Worm (Caenorhabditis elegans): ENCODE data around the gene F49C5.10.

- TF ChIP-seq C34F6.9 (tag; optimal IDR thresholded peaks at IDR 0.05) (no peak), elt-1 (tag; optimal IDR thresholded peaks at IDR 0.05) (no peak), alr-1 (tag; optimal IDR thresholded peaks at IDR 0.05) (no peak), Y55F3AM.14 (GFP tag; optimal IDR thresholded peaks at IDR 0.05) (no peak), mbf-1 (tag; optimal IDR thresholded peaks at IDR 0.05) (no peak), nhr-11 (tag; optimal IDR thresholded peaks at IDR 0.05) (no peak)
These were observed 31.9 kb upstream of the F49C5.10 start, which contains the start of gene srh-69 for ce11 chrII:12514620-12515019.
